Fruit fly (Drosophila melanogaster) S2 (cell line): ENCODE results near the gene CG9451.

Source experiments
- CG8478 ChIP-seq: fragments of >200 bp; optimal IDR thresholded peaks from 2 replicates; lab custom pipeline; 2018
- CTCF ChIP-seq, 2 experiments: fragments of >200 bp; optimal IDR thresholded peaks; 2 replicates each; lab custom pipeline; 2018

dm6 chr3L:19481209-19481608 is 19.4 kb downstream of the CG9451 start:
- TF ChIP-seq CG8478 (lab: Kevin White, UChicago) = no peak
- TF ChIP-seq CTCF (optimal IDR thresholded peaks at IDR 0.05; lab: Kevin White, UChicago) = no peak
